Worm (Caenorhabditis elegans): ENCODE data around the gene H12D21.9.

DNA sequence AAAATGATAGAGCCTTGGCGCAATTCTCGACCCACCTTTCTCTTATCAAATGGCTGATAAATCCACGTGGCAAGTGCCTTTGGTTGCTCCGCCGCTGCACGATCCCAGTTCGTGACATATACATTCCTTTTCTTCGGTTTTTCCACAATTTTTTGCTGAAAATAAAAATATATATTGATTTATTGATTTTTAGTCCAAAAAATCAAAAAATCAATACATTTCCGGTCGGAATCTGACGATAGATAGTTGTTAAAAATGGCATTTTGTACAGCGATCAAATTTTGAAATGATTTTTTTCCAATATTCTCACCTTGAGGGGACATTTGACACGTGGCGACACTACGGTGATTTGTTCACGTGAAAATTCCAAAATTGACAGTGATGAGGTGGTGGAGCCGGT is 34.5 kb upstream of the H12D21.9 start:
- no peak for TF ChIP-seq lin-13 (tag; optimal IDR thresholded peaks at IDR 0.05)
- TF ChIP-seq unc-62 (GFP tag; optimal IDR thresholded peaks at IDR 0.05) = no peak

Measured in whole organism, mixed stage, embryonic.